Fruit fly (Drosophila melanogaster): ENCODE data around the gene CG10581.

CG10581 gene

DNA sequence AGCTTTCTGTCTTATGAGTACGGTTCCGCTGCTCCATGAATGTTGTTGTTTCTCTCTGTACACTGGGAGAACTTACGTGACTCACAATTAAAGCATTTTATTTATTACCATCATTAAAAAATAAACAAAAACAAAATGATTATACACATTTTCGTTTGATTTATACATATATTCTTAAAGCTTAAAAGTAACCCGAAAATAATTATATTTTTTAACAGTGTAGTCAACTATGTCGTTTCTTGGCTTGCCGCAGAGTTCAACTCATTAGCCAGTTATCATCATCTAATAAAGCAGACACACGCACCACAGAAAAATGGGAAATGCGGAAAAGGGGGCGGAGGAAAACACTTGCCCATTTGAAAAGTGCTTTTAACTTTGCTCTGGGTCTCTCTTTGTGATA, 3.4 kb upstream of the CG10581 start:
- TF ChIP-seq noc (tag; optimal IDR thresholded peaks at IDR 0.05) = peak; percentile 84

dm6 chr3L:21036257-21036957, 2.4 kb upstream of the CG10581 start:
- peak; percentile 54 for TF ChIP-seq noc (tag; optimal IDR thresholded peaks at IDR 0.05)

DNA sequence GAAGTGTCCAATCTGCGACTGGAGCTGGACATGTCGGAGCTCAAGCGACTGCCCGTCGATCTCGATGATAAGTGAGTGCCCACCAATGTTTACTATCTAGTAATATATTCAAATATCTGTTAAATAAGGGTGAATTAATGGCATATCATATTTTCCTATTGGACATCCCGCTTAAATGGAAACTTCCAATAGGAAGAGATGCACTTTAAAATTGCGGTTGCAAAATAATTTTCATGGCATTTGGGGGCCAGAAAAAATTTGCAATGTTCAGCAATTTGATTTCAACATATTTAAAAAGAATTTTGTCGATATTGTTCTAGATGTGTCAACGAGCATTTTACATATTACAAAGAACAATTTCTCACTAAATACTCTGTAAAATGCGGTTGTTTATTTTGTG, 1.2 kb upstream of the CG10581 start:
- no peak for TF ChIP-seq noc (tag; optimal IDR thresholded peaks at IDR 0.05)

- peak; percentile 55 for TF ChIP-seq noc (tag; optimal IDR thresholded peaks at IDR 0.05)
Observed at dm6 chr3L:21034281-21035221, 548 bp upstream of the CG10581 start, which contains the start of gene siz. TSS of gene siz (plus strand) at chr3L:21034535.

dm6 chr3L:21031093-21031930, 2.7 kb downstream of the CG10581 start, which contains the start of the genes CG10584 and Polr3E:
TSS of gene CG10584 (minus strand) at chr3L:21031360.
TSS of gene Polr3E (plus strand) at chr3L:21031825.
- peak; percentile 94 for TF ChIP-seq noc (tag; optimal IDR thresholded peaks at IDR 0.05)

DNA sequence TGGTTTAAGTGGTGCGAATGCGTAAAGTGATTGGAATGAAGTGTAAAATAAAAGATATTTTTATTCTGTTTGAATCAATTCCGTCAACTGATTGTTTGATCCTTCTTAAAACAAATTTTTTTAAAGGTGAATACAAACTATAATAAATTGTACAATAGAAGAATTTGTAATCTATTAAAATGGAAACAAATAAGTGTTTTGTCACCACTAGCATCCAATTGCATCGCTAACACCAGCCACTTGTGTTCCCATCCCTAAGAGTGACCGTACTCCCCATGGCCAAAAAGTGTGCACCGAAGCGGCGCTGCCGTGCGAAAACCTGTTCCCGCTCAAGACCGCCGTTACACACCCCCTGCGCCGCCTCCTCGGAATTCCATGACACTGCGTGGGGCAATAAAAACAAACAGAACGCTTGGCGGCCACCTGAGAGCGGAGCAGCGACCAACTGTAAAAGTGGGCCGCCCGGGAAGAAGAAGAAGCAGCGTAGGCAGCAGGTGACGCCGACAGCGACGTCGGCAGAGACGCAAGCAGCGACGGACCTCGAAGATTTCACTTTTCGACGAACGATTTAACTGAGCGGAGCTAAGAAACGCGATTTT, 6.2 kb downstream of the CG10581 start, which contains the start of gene Pdss2:
Gene Pdss2 (plus strand): TSS at position 259 of the 599 bp plus-strand sequence.
- peak; percentile 30 for TF ChIP-seq noc (tag; optimal IDR thresholded peaks at IDR 0.05)

DNA sequence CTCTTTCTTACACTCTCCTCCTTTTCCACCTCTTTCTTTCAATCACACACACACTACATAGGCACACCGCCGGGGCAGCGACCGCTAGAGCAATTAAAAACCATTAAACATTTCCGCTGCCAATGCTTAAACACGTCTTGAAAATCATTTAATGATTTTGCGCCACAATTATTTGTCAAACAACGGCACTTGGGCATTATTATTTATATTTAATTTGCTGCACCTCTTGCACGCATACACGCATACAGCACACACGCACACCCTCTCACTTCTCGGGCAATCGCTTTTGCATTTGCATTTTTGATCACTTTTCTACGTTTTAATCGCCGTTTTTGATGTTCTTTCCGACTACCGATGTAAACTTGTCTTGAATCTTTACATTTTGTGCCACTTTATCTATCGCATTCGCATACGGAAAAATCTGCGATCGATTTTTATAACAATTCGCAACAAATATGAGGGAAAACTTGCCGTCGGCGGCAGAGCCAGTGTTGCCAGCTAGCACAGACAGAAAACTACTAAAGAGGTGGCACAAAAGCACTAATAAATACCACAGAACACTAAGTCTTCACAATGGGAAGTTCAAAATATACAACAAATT, 7.0 kb downstream of the CG10581 start, which contains the start of gene skd:
Gene skd (minus strand): TSS at position 518 of the 601 bp plus-strand sequence.
- TF ChIP-seq noc (tag; optimal IDR thresholded peaks at IDR 0.05) = no peak

DNA sequence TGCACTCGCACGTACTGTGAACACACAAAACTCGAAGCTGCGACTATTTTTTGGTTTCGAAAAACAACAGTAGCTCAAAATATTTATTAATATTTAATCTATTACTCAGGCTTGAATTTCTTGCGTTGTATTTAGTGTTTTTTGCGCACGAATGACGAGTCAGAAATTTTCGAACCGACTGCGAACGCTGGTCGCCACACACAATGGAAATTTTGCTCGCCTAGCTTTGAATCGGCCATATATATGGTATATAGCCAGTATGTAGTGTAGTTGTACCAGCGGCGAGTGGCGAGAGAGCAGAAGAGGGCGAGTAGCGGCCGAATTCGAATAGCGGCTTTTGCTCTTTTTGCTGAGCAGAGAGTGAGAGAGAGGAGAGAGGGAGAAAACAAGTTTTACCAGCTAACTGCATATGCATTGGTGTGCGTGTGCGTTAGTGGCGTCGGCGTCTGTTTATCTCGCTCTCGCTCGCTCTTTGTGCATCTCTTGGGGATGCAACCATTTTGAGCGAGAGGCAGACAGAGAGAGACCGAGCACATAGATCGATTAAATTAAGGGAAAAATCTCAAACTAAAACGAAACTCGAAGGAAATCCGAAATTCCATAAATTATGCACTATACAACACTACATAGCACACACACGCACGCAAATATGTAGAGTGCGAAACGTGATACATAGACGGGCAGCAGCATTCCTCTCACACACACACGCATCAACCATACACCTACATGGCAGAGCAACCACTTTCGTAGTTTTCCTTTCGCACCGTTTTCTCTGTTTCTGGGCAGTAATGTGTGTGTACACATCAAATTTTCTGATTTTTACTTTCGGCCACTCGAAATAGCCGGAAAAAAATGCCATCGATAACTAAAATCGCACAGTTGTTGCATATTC, 7.7 kb downstream of the CG10581 start:
- no peak for TF ChIP-seq noc (tag; optimal IDR thresholded peaks at IDR 0.05)

DNA sequence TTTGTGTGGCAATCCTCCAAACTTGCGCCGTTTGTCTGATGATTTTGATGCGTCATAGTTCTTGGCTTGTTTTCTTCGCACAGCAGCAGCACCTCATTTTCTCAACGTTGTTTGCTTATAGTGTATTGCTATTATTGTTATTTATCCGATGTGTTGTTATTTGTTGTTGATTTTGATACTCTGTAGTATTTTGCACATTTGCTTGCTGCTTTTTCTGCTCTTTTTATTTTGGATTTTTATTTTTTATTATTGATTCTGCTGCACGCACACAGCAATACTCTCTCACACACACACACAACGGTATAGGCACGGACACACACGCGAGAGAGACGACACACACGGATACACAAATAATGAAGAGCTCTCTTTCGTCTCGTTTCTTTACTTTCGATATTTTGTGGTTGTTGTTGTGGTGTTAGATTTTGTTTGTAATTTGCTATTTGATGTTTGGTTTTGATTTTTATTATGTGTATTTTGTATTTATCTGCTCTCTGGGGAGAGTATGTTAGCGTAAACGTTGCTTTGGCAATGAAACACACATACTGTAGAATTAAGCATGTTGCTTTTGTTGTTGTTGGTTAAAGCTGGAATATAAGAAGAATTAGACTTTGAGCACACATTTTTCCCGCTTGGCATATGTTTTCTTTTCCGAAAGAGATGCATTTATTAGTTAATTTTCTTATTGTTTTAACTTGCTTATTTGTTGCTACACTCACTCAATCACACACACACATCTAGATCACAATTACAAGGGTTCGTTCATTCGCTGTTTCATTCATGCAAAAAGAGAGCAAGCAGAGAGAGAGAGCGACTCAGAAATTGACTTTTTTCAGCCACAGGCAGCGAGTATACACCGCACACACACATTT, 8.8 kb downstream of the CG10581 start:
- peak; percentile 34 for TF ChIP-seq noc (tag; optimal IDR thresholded peaks at IDR 0.05)

- no peak for TF ChIP-seq noc (tag; optimal IDR thresholded peaks at IDR 0.05)
Observed at dm6 chr3L:21024563-21024962, 9.4 kb downstream of the CG10581 start.

- no peak for TF ChIP-seq noc (tag; optimal IDR thresholded peaks at IDR 0.05)
Observed at dm6 chr3L:21023795-21024194, 10.2 kb downstream of the CG10581 start.

DNA sequence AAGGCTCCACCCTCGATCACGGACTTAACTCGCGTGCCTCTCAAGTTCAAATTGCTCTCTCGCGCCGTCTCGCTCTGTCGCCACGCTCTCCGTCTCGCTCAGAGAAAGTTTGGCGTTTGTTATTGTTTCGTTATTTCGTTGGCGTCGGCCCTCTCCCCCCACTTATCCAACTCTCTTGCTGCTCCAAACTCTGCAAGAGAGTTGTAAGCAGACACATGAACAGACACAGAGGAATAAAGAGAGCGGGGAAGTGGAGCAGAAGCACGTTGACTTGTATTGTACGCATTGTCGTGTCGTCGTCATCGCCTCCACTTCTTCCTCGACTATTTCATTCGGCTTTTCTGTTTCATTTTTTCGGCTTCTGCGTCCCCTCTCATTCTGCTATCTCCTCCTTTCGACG, 10.6 kb downstream of the CG10581 start:
- TF ChIP-seq noc (tag; optimal IDR thresholded peaks at IDR 0.05) = no peak

dm6 chr3L:21014516-21014945, 19.5 kb downstream of the CG10581 start:
- TF ChIP-seq noc (tag; optimal IDR thresholded peaks at IDR 0.05) = no peak

Data from whole organism, larva.